Fruit fly (Drosophila melanogaster) whole organism, wandering third instar larva: ENCODE measurements around the gene ems.

Source experiments
- HLH106 ChIP-seq: fragments of 200-800 bp; optimal IDR thresholded peaks from 3 replicates; lab custom pipeline; 2019; ENCODE audit warnings: missing biosample characterization, mild to moderate bottlenecking, missing genetic modification characterization, moderate library complexity
- Hr83 ChIP-seq: fragments of 200-300 bp; sonication (Bioruptor generic); optimal IDR thresholded peaks from 2 replicates; lab custom pipeline; 2016; ENCODE audit warnings: missing biosample characterization, mild to moderate bottlenecking, missing genetic modification characterization, moderate library complexity; ENCODE audit not compliant: poor library complexity, severe bottlenecking
- Jra ChIP-seq: sonication (Bioruptor generic); optimal IDR thresholded peaks from 2 replicates; lab custom pipeline; 2016; ENCODE audit warnings: missing biosample characterization, missing genetic modification characterization
- OdsH ChIP-seq: fragments of 200-800 bp; sonication (Bioruptor generic); optimal IDR thresholded peaks from 2 replicates; lab custom pipeline; 2016; ENCODE audit warnings: missing biosample characterization, mild to moderate bottlenecking, missing genetic modification characterization
- Vsx2 ChIP-seq: fragments of 200-300, 225-300 bp; sonication (Bioruptor generic); optimal IDR thresholded peaks from 2 replicates; lab custom pipeline; 2018; ENCODE audit warnings: missing biosample characterization, missing genetic modification characterization; ENCODE audit not compliant: partially characterized antibody
- dmrt93B ChIP-seq: fragments of 200-800 bp; sonication (Bioruptor generic); optimal IDR thresholded peaks from 2 replicates; lab custom pipeline; 2018; ENCODE audit warnings: missing biosample characterization, mild to moderate bottlenecking, missing genetic modification characterization

DNA sequence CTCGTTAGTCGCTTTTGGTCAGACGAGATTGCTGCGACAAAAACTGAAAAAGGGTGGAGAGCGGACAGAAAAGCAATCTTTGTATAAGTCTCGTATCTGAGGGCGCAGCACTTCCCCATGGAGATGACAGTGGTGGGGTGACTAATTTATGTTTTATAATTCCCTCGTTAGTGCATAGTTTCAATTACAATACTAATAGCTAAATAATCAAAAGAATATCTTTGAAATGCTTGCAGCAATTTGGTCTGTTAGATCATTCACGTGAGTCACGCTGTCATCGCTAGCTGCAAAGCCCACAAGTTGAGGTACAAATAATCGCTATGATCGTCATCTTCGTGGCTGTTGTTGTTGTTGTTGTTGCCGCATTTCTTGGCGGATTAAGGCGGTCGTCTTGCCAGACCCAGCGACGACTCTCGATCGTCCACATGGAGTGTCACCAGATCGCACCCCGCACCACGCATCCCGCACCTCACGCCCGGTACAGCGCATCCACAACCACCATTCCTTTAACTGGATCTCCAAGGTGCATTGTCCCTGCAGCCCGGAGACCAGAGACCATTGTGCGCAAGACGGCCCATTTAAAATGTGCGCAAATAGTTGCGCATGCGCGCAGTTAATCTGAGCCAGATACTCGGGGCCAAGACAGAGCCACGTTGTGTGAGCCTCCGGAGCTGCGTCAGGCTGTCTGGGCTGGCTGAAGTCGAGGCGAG lies 20.3 kb downstream of the ems start:
- TF ChIP-seq Vsx2 (GFP tag; lab: Kevin White, UChicago) (no peak), Hr83 (no peak), dmrt93B (peak; percentile 76), Jra (GFP tag; lab: Kevin White, UChicago) (peak; percentile 31), HLH106 (tag; lab: Kevin White, UChicago) (peak; percentile 82), OdsH (GFP tag; lab: Kevin White, UChicago) (peak; percentile 84)
